Worm (Caenorhabditis elegans): ENCODE results near the gene fmo-1.

DNA sequence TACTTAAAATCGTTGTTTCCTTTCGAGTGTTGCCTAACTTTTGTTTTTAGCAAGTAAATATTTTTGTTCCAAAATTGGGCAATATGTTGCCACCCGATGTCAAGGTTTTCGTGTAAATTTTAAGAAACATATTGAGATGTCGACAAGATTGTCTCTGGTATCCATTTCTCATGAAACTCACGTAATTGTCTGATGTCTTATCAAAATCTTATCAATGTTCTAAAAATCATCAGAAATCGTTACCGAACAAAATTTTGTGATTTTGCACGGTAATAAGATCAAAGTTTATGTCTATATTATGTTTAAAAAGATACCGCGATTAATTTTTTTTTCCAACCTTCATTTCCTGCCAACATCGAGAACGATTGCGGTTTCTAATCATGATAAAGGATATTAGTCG, 37.3 kb downstream of the fmo-1 start:
- TF ChIP-seq elt-3 (tag; optimal IDR thresholded peaks at IDR 0.05) (no peak), ama-1 (optimal IDR thresholded peaks at IDR 0.05) (no peak)
